Comparison of ENCODE assay signal across 1 fruit fly cellular context in genomic region chr3R:15427818-15428199, dm6.
TF ChIP-seq lines count a peak whose summit lies in the region.

No protein-coding gene starts in this region.

TF ChIP-seq in whole organism, embryonic, 481 proteins besides CTCF, POLR2A, EP300 and RAD21 (continued from another document and continues in another):
- TF ChIP-seq slou (GFP tag; optimal IDR thresholded peaks at IDR 0.05; lab: Kevin White, UChicago) = no peak
- peak; percentile 46 for TF ChIP-seq chn (GFP tag; optimal IDR thresholded peaks at IDR 0.05; lab: Kevin White, UChicago)
- no peak for TF ChIP-seq CG7271 (tag; optimal IDR thresholded peaks at IDR 0.05; lab: Kevin White, UChicago)
- TF ChIP-seq CG14014 (GFP tag; IDR thresholded peaks at IDR 0.05; lab: Robert Waterston, UW) = 0 out of 2 replicates have a peak, but pooled peaks have one; percentile 18
- peak; percentile 62 for TF ChIP-seq Oli (tag; optimal IDR thresholded peaks at IDR 0.05; lab: Kevin White, UChicago)
- peak; percentile 44 for TF ChIP-seq Drgx (GFP tag; IDR thresholded peaks at IDR 0.05; lab: Robert Waterston, UW)
- TF ChIP-seq CG18764 (GFP tag; optimal IDR thresholded peaks at IDR 0.05; lab: Kevin White, UChicago) = no peak
- TF ChIP-seq inv (GFP tag; IDR thresholded peaks at IDR 0.05; lab: Robert Waterston, UW; ENCODE audit: partially characterized antibody) = no peak
- no peak for TF ChIP-seq B-H2 (GFP tag; optimal IDR thresholded peaks at IDR 0.05; lab: Kevin White, UChicago)
- TF ChIP-seq CG1529 (GFP tag; optimal IDR thresholded peaks at IDR 0.05; lab: Kevin White, UChicago) = peak; percentile 56
- TF ChIP-seq Lhr (GFP tag; optimal IDR thresholded peaks at IDR 0.05; lab: Kevin White, UChicago) = peak; percentile 31
- peak; percentile 11 to 14 for TF ChIP-seq Pdp1 (GFP tag; optimal IDR thresholded peaks at IDR 0.05; lab: Kevin White, UChicago)
- TF ChIP-seq CG12104 (GFP tag; optimal IDR thresholded peaks at IDR 0.05; lab: Kevin White, UChicago) = no peak
- no peak for TF ChIP-seq bbx (GFP tag; IDR thresholded peaks at IDR 0.05; lab: Robert Waterston, UW; ENCODE audit: partially characterized antibody)
- TF ChIP-seq grn (GFP tag; optimal IDR thresholded peaks at IDR 0.05; lab: Kevin White, UChicago) = peak; percentile 21
- TF ChIP-seq CG42726 (GFP tag; IDR thresholded peaks at IDR 0.05; lab: Robert Waterston, UW; ENCODE audit: partially characterized antibody) = no peak
- no peak for TF ChIP-seq Taf1 (GFP tag; IDR thresholded peaks at IDR 0.05; lab: Robert Waterston, UW)
- TF ChIP-seq Atf6 (GFP tag; IDR thresholded peaks at IDR 0.05; lab: Robert Waterston, UW) = no peak
- TF ChIP-seq CG2202 (tag; optimal IDR thresholded peaks at IDR 0.05; lab: Kevin White, UChicago) = peak; percentile 69
- TF ChIP-seq wdn (GFP tag; IDR thresholded peaks at IDR 0.05; lab: Robert Waterston, UW) = no peak
- TF ChIP-seq CG34422 (GFP tag; IDR thresholded peaks at IDR 0.05; lab: Robert Waterston, UW) = no peak; the same call in 2 of the 3 replicates
- TF ChIP-seq sc (optimal IDR thresholded peaks at IDR 0.05; lab: Kevin White, UChicago) = no peak
- TF ChIP-seq sc (GFP tag; optimal IDR thresholded peaks at IDR 0.05; lab: Kevin White, UChicago) = peak; percentile 34
- TF ChIP-seq en (GFP tag; optimal IDR thresholded peaks at IDR 0.05; lab: Kevin White, UChicago) = peak; percentile 6
- TF ChIP-seq mam (GFP tag; optimal IDR thresholded peaks at IDR 0.05; lab: Kevin White, UChicago) = no peak
- no peak for TF ChIP-seq Lim3 (GFP tag; IDR thresholded peaks at IDR 0.05; lab: Robert Waterston, UW)
- TF ChIP-seq CG11696 (GFP tag; IDR thresholded peaks at IDR 0.05; lab: Robert Waterston, UW) = no peak
- TF ChIP-seq CG4404 (GFP tag; IDR thresholded peaks at IDR 0.05; lab: Robert Waterston, UW) = no peak
- TF ChIP-seq al (GFP tag; IDR thresholded peaks at IDR 0.05; lab: Robert Waterston, UW) = no peak
- TF ChIP-seq CG12219 (GFP tag; optimal IDR thresholded peaks at IDR 0.05; lab: Kevin White, UChicago) = peak; percentile 28
- peak; percentile 38 for TF ChIP-seq CG8924 (tag; optimal IDR thresholded peaks at IDR 0.05; lab: Kevin White, UChicago)
- TF ChIP-seq hkb (optimal IDR thresholded peaks at IDR 0.05; lab: Kevin White, UChicago) = no peak
- peak; percentile 56; the same call in 1 of the 2 replicates for TF ChIP-seq hkb (GFP tag; IDR thresholded peaks at IDR 0.05; lab: Robert Waterston, UW)
- peak; percentile 5; the same call in 1 of the 4 replicates for TF ChIP-seq Gug (GFP tag; IDR thresholded peaks at IDR 0.05; lab: Robert Waterston, UW)
- TF ChIP-seq NfI (GFP tag; optimal IDR thresholded peaks at IDR 0.05; lab: Kevin White, UChicago) = peak; percentile 24
- no peak for TF ChIP-seq knrl (GFP tag; IDR thresholded peaks at IDR 0.05; lab: Robert Waterston, UW; ENCODE audit: partially characterized antibody)
- peak; percentile 48; the same call in 2 of the 3 replicates for TF ChIP-seq zfh1 (GFP tag; IDR thresholded peaks at IDR 0.05; lab: Robert Waterston, UW)
- no peak for TF ChIP-seq CG16779 (GFP tag; IDR thresholded peaks at IDR 0.05; lab: Robert Waterston, UW)
- no peak for TF ChIP-seq h (optimal IDR thresholded peaks at IDR 0.05; lab: Kevin White, UChicago)
- TF ChIP-seq NK7.1 (GFP tag; optimal IDR thresholded peaks at IDR 0.05; lab: Kevin White, UChicago) = no peak
- peak; percentile 15; the same call in 1 of the 3 replicates for TF ChIP-seq dysf (GFP tag; IDR thresholded peaks at IDR 0.05; lab: Robert Waterston, UW)
- TF ChIP-seq yki (optimal IDR thresholded peaks at IDR 0.05; lab: Kevin White, UChicago) = no peak
- no peak for TF ChIP-seq ab (GFP tag; optimal IDR thresholded peaks at IDR 0.05; lab: Kevin White, UChicago)
- TF ChIP-seq TFAM (GFP tag; optimal IDR thresholded peaks at IDR 0.05; lab: Kevin White, UChicago) = no peak
- peak; percentile 14 for TF ChIP-seq Usf (GFP tag; optimal IDR thresholded peaks at IDR 0.05; lab: Kevin White, UChicago)
- no peak for TF ChIP-seq dan (GFP tag; IDR thresholded peaks at IDR 0.05; lab: Robert Waterston, UW)
- TF ChIP-seq MTF-1 (GFP tag; optimal IDR thresholded peaks at IDR 0.05; lab: Kevin White, UChicago; ENCODE audit: borderline replicate concordance) = no peak
- peak; percentile 68; the same call in 1 of the 2 replicates for TF ChIP-seq chm (GFP tag; IDR thresholded peaks at IDR 0.05; lab: Robert Waterston, UW)
- TF ChIP-seq CG16813 (GFP tag; IDR thresholded peaks at IDR 0.05; lab: Robert Waterston, UW; ENCODE audit: partially characterized antibody) = no peak
- TF ChIP-seq CG4328 (GFP tag; optimal IDR thresholded peaks at IDR 0.05; lab: Kevin White, UChicago) = no peak
- TF ChIP-seq CHES-1-like (GFP tag; optimal IDR thresholded peaks at IDR 0.05; lab: Kevin White, UChicago) = no peak
- no peak for TF ChIP-seq Dll (GFP tag; IDR thresholded peaks at IDR 0.05; lab: Robert Waterston, UW; ENCODE audit: partially characterized antibody)
- TF ChIP-seq Ptx1 (GFP tag; IDR thresholded peaks at IDR 0.05; lab: Robert Waterston, UW) = no peak
- no peak for TF ChIP-seq sim (GFP tag; IDR thresholded peaks at IDR 0.05; lab: Robert Waterston, UW)
- no peak for TF ChIP-seq CG14965 (GFP tag; optimal IDR thresholded peaks at IDR 0.05; lab: Kevin White, UChicago; ENCODE audit: borderline replicate concordance)
- TF ChIP-seq ase (GFP tag; IDR thresholded peaks at IDR 0.05; lab: Robert Waterston, UW) = no peak
- TF ChIP-seq CG14860 (GFP tag; IDR thresholded peaks at IDR 0.05; lab: Robert Waterston, UW; ENCODE audit: partially characterized antibody) = no peak
- TF ChIP-seq Vsx1 (GFP tag; optimal IDR thresholded peaks at IDR 0.05; lab: Kevin White, UChicago) = no peak
- TF ChIP-seq CG4854 (GFP tag; optimal IDR thresholded peaks at IDR 0.05; lab: Kevin White, UChicago) = no peak
- peak; percentile 70 for TF ChIP-seq gsb-n (tag; optimal IDR thresholded peaks at IDR 0.05; lab: Kevin White, UChicago)
- no peak for TF ChIP-seq Jarid2 (GFP tag; optimal IDR thresholded peaks at IDR 0.05; lab: Kevin White, UChicago)
- peak; percentile 60 for TF ChIP-seq Chrac-16 (GFP tag; optimal IDR thresholded peaks at IDR 0.05; lab: Kevin White, UChicago)
- TF ChIP-seq odd (GFP tag; optimal IDR thresholded peaks at IDR 0.05; lab: Kevin White, UChicago) = no peak
- TF ChIP-seq hth (optimal IDR thresholded peaks at IDR 0.05; lab: Kevin White, UChicago) = no peak
- TF ChIP-seq Dip3 (GFP tag; optimal IDR thresholded peaks at IDR 0.05; lab: Kevin White, UChicago) = no peak
- no peak for TF ChIP-seq CG1792 (GFP tag; optimal IDR thresholded peaks at IDR 0.05; lab: Kevin White, UChicago)
- TF ChIP-seq fd64A (GFP tag; optimal IDR thresholded peaks at IDR 0.05; lab: Kevin White, UChicago) = no peak
- peak; percentile 79 for TF ChIP-seq CG10979 (tag; optimal IDR thresholded peaks at IDR 0.05; lab: Kevin White, UChicago)
- TF ChIP-seq toy (GFP tag; IDR thresholded peaks at IDR 0.05; lab: Robert Waterston, UW) = no peak
- peak; percentile 42 for TF ChIP-seq trem (tag; optimal IDR thresholded peaks at IDR 0.05; lab: Kevin White, UChicago)
- no peak for TF ChIP-seq Elba2 (GFP tag; optimal IDR thresholded peaks at IDR 0.05; lab: Kevin White, UChicago)
- TF ChIP-seq jing (GFP tag; optimal IDR thresholded peaks at IDR 0.05; lab: Kevin White, UChicago) = peak; percentile 24
- TF ChIP-seq CG8359 (GFP tag; optimal IDR thresholded peaks at IDR 0.05; lab: Kevin White, UChicago; ENCODE audit: borderline replicate concordance) = peak; percentile 36
- TF ChIP-seq H2.0 (GFP tag; IDR thresholded peaks at IDR 0.05; lab: Robert Waterston, UW) = no peak
- no peak for TF ChIP-seq CG7745 (tag; optimal IDR thresholded peaks at IDR 0.05; lab: Kevin White, UChicago)
- TF ChIP-seq ken (GFP tag; IDR thresholded peaks at IDR 0.05; lab: Robert Waterston, UW) = 0 out of 3 replicates have a peak, but pooled peaks have one; percentile 42
- no peak for TF ChIP-seq bigmax (GFP tag; optimal IDR thresholded peaks at IDR 0.05; lab: Kevin White, UChicago)
- TF ChIP-seq Ada2b (GFP tag; IDR thresholded peaks at IDR 0.05; lab: Robert Waterston, UW) = no peak; the same call in 1 of the 2 replicates
- peak; percentile 12 for TF ChIP-seq corto (GFP tag; optimal IDR thresholded peaks at IDR 0.05; lab: Kevin White, UChicago)
- no peak for TF ChIP-seq CG9215 (GFP tag; IDR thresholded peaks at IDR 0.05; lab: Robert Waterston, UW)
- no peak for TF ChIP-seq Max (GFP tag; optimal IDR thresholded peaks at IDR 0.05; lab: Kevin White, UChicago)
- no peak for TF ChIP-seq ham (GFP tag; IDR thresholded peaks at IDR 0.05; lab: Robert Waterston, UW)
- TF ChIP-seq CG8281 (tag; optimal IDR thresholded peaks at IDR 0.05; lab: Kevin White, UChicago) = no peak
- no peak for TF ChIP-seq D (optimal IDR thresholded peaks at IDR 0.05; lab: Kevin White, UChicago)
- TF ChIP-seq D (GFP tag; optimal IDR thresholded peaks at IDR 0.05; lab: Kevin White, UChicago) = peak; percentile 43
- no peak for TF ChIP-seq CG6272 (GFP tag; IDR thresholded peaks at IDR 0.05; lab: Robert Waterston, UW)
- TF ChIP-seq run (tag; optimal IDR thresholded peaks at IDR 0.05; lab: Kevin White, UChicago) = no peak
- TF ChIP-seq Doc3 (GFP tag; IDR thresholded peaks at IDR 0.05; lab: Robert Waterston, UW; ENCODE audit: partially characterized antibody) = no peak
- TF ChIP-seq sr (GFP tag; IDR thresholded peaks at IDR 0.05; lab: Robert Waterston, UW) = no peak
- no peak for TF ChIP-seq gfzf (GFP tag; optimal IDR thresholded peaks at IDR 0.05; lab: Kevin White, UChicago)
- TF ChIP-seq emc (GFP tag; optimal IDR thresholded peaks at IDR 0.05; lab: Kevin White, UChicago) = no peak
- no peak for TF ChIP-seq CG34376 (GFP tag; optimal IDR thresholded peaks at IDR 0.05; lab: Kevin White, UChicago)
- TF ChIP-seq vvl (GFP tag; IDR thresholded peaks at IDR 0.05; lab: Robert Waterston, UW) = peak; percentile 35; the same call in 1 of the 2 replicates
- no peak for TF ChIP-seq HLH54F (GFP tag; optimal IDR thresholded peaks at IDR 0.05; lab: Kevin White, UChicago)
- no peak for TF ChIP-seq CG31224 (GFP tag; IDR thresholded peaks at IDR 0.05; lab: Robert Waterston, UW)
- no peak for TF ChIP-seq CG6765 (GFP tag; optimal IDR thresholded peaks at IDR 0.05; lab: Kevin White, UChicago)
- TF ChIP-seq pfk (GFP tag; optimal IDR thresholded peaks at IDR 0.05; lab: Kevin White, UChicago) = no peak
- no peak for TF ChIP-seq sima (GFP tag; optimal IDR thresholded peaks at IDR 0.05; lab: Kevin White, UChicago)
- TF ChIP-seq sisA (GFP tag; IDR thresholded peaks at IDR 0.05; lab: Robert Waterston, UW) = peak; percentile 15; the same call in 1 of the 2 replicates
- no peak for TF ChIP-seq gsb (GFP tag; IDR thresholded peaks at IDR 0.05; lab: Robert Waterston, UW)
- TF ChIP-seq bsh (GFP tag; optimal IDR thresholded peaks at IDR 0.05; lab: Kevin White, UChicago) = peak; percentile 31 to 91
- no peak for TF ChIP-seq CG11560 (tag; IDR thresholded peaks at IDR 0.05; lab: Robert Waterston, UW)
- no peak for TF ChIP-seq E2f1 (GFP tag; IDR thresholded peaks at IDR 0.05; lab: Robert Waterston, UW)
- TF ChIP-seq Hmx (GFP tag; optimal IDR thresholded peaks at IDR 0.05; lab: Kevin White, UChicago) = no peak
- TF ChIP-seq YL-1 (GFP tag; optimal IDR thresholded peaks at IDR 0.05; lab: Kevin White, UChicago) = no peak
- TF ChIP-seq CG13775 (GFP tag; optimal IDR thresholded peaks at IDR 0.05; lab: Kevin White, UChicago) = peak; percentile 12
- no peak for TF ChIP-seq Side (GFP tag; optimal IDR thresholded peaks at IDR 0.05; lab: Kevin White, UChicago)
- TF ChIP-seq CG13296 (GFP tag; optimal IDR thresholded peaks at IDR 0.05; lab: Kevin White, UChicago) = no peak
- TF ChIP-seq Mad (GFP tag; optimal IDR thresholded peaks at IDR 0.05; lab: Kevin White, UChicago) = no peak
- TF ChIP-seq Fer3 (tag; optimal IDR thresholded peaks at IDR 0.05; lab: Kevin White, UChicago) = no peak
- peak; percentile 64 for TF ChIP-seq gcm (GFP tag; optimal IDR thresholded peaks at IDR 0.05; lab: Kevin White, UChicago)
- TF ChIP-seq sqz (GFP tag; optimal IDR thresholded peaks at IDR 0.05; lab: Kevin White, UChicago) = no peak
- no peak for TF ChIP-seq CG4360 (GFP tag; IDR thresholded peaks at IDR 0.05; lab: Robert Waterston, UW)
- peak; percentile 50; the same call in 1 of the 2 replicates for TF ChIP-seq ssp (GFP tag; IDR thresholded peaks at IDR 0.05; lab: Robert Waterston, UW)
- no peak for TF ChIP-seq CG6175 (GFP tag; IDR thresholded peaks at IDR 0.05; lab: Robert Waterston, UW)
- peak; percentile 64; the same call in 1 of the 2 replicates for TF ChIP-seq CG17328 (GFP tag; IDR thresholded peaks at IDR 0.05; lab: Robert Waterston, UW)
- peak; percentile 33 for TF ChIP-seq tin (GFP tag; optimal IDR thresholded peaks at IDR 0.05; lab: Kevin White, UChicago)
- no peak for TF ChIP-seq HHEX (GFP tag; optimal IDR thresholded peaks at IDR 0.05; lab: Kevin White, UChicago)
- TF ChIP-seq tna (GFP tag; IDR thresholded peaks at IDR 0.05; lab: Robert Waterston, UW; ENCODE audit: partially characterized antibody) = no peak
- peak; percentile 48; the same call in 1 of the 2 replicates for TF ChIP-seq peb (GFP tag; IDR thresholded peaks at IDR 0.05; lab: Robert Waterston, UW)
- peak; percentile 60 for TF ChIP-seq CG2678 (tag; optimal IDR thresholded peaks at IDR 0.05; lab: Kevin White, UChicago)
- no peak for TF ChIP-seq CG15011 (GFP tag; optimal IDR thresholded peaks at IDR 0.05; lab: Kevin White, UChicago)
- TF ChIP-seq CG34224 (GFP tag; IDR thresholded peaks at IDR 0.05; lab: Robert Waterston, UW; ENCODE audit: partially characterized antibody) = no peak
- peak; percentile 17 for TF ChIP-seq CG12155 (GFP tag; optimal IDR thresholded peaks at IDR 0.05; lab: Kevin White, UChicago)
- no peak for TF ChIP-seq NC2β (GFP tag; optimal IDR thresholded peaks at IDR 0.05; lab: Kevin White, UChicago)
- no peak for TF ChIP-seq D19B (GFP tag; optimal IDR thresholded peaks at IDR 0.05; lab: Kevin White, UChicago)
- TF ChIP-seq Dfd (GFP tag; optimal IDR thresholded peaks at IDR 0.05; lab: Kevin White, UChicago) = no peak
- TF ChIP-seq zfh2 (GFP tag; optimal IDR thresholded peaks at IDR 0.05; lab: Kevin White, UChicago) = no peak
- TF ChIP-seq jumu (GFP tag; optimal IDR thresholded peaks at IDR 0.05; lab: Kevin White, UChicago) = no peak
- TF ChIP-seq CG11085 (GFP tag; IDR thresholded peaks at IDR 0.05; lab: Robert Waterston, UW) = no peak
- TF ChIP-seq CG14667 (GFP tag; IDR thresholded peaks at IDR 0.05; lab: Robert Waterston, UW) = no peak
- TF ChIP-seq Hand (GFP tag; optimal IDR thresholded peaks at IDR 0.05; lab: Kevin White, UChicago) = no peak
- peak; percentile 59 for TF ChIP-seq az2 (GFP tag; optimal IDR thresholded peaks at IDR 0.05; lab: Kevin White, UChicago)
- no peak for TF ChIP-seq CG31388 (GFP tag; optimal IDR thresholded peaks at IDR 0.05; lab: Kevin White, UChicago)
